In genomic region chr2L:4801705-4802216, dm6 we compare ENCODE assay signal across 3 fruit fly cellular contexts.
TF ChIP-seq lines count a peak whose summit lies in the region.

TSS of gene slf (minus strand) at chr2L:4801923.

- TF ChIP-seq CTCF in whole organism, embryonic (GFP tag; optimal IDR thresholded peaks at IDR 0.05; lab: Kevin White, UChicago) = no peak

TF ChIP-seq in whole organism, embryonic, 481 proteins besides CTCF, POLR2A, EP300 and RAD21 (continues in another document):
- TF ChIP-seq twi (tag; optimal IDR thresholded peaks at IDR 0.05; lab: Kevin White, UChicago) = no peak
- 0 out of 2 replicates have a peak, but pooled peaks have one; percentile 16 for TF ChIP-seq vvl (GFP tag; IDR thresholded peaks at IDR 0.05; lab: Robert Waterston, UW)
- TF ChIP-seq gsb (GFP tag; IDR thresholded peaks at IDR 0.05; lab: Robert Waterston, UW) = no peak
- no peak for TF ChIP-seq CG15696 (tag; optimal IDR thresholded peaks at IDR 0.05; lab: Kevin White, UChicago)
- no peak for TF ChIP-seq Hmr (GFP tag; optimal IDR thresholded peaks at IDR 0.05; lab: Kevin White, UChicago)
- peak; percentile 84 for TF ChIP-seq CG13894 (tag; optimal IDR thresholded peaks at IDR 0.05; lab: Kevin White, UChicago)
- TF ChIP-seq CG9437 (GFP tag; optimal IDR thresholded peaks at IDR 0.05; lab: Kevin White, UChicago) = no peak
- TF ChIP-seq tna (GFP tag; IDR thresholded peaks at IDR 0.05; lab: Robert Waterston, UW; ENCODE audit: partially characterized antibody) = no peak
- no peak for TF ChIP-seq wor (GFP tag; IDR thresholded peaks at IDR 0.05; lab: Robert Waterston, UW)
- no peak for TF ChIP-seq Dip2 (GFP tag; IDR thresholded peaks at IDR 0.05; lab: Robert Waterston, UW)
- TF ChIP-seq chinmo (GFP tag; IDR thresholded peaks at IDR 0.05; lab: Robert Waterston, UW; ENCODE audit: partially characterized antibody) = peak; percentile 93
- peak; percentile 1 for TF ChIP-seq ftz-f1 (GFP tag; optimal IDR thresholded peaks at IDR 0.05; lab: Kevin White, UChicago)
- no peak; the same call in 2 of the 3 replicates for TF ChIP-seq CG34224 (GFP tag; IDR thresholded peaks at IDR 0.05; lab: Robert Waterston, UW; ENCODE audit: partially characterized antibody)
- no peak for TF ChIP-seq tin (GFP tag; optimal IDR thresholded peaks at IDR 0.05; lab: Kevin White, UChicago)
- no peak for TF ChIP-seq dmrt11E (tag; optimal IDR thresholded peaks at IDR 0.05; lab: Kevin White, UChicago)
- TF ChIP-seq ci (GFP tag; IDR thresholded peaks at IDR 0.05; lab: Robert Waterston, UW) = 0 out of 3 replicates have a peak, but pooled peaks have one; percentile 22
- TF ChIP-seq chif (GFP tag; optimal IDR thresholded peaks at IDR 0.05; lab: Kevin White, UChicago) = no peak
- TF ChIP-seq lilli (GFP tag; optimal IDR thresholded peaks at IDR 0.05; lab: Kevin White, UChicago) = peak; percentile 17
- no peak for TF ChIP-seq CG11696 (GFP tag; IDR thresholded peaks at IDR 0.05; lab: Robert Waterston, UW)
- no peak for TF ChIP-seq Nf-YC (tag; optimal IDR thresholded peaks at IDR 0.05; lab: Kevin White, UChicago)
- no peak for TF ChIP-seq CG10979 (tag; optimal IDR thresholded peaks at IDR 0.05; lab: Kevin White, UChicago)
- no peak for TF ChIP-seq Gug (GFP tag; IDR thresholded peaks at IDR 0.05; lab: Robert Waterston, UW)
- no peak for TF ChIP-seq CG14014 (GFP tag; IDR thresholded peaks at IDR 0.05; lab: Robert Waterston, UW)
- no peak for TF ChIP-seq Aef1 (GFP tag; IDR thresholded peaks at IDR 0.05; lab: Robert Waterston, UW)
- no peak for TF ChIP-seq gce (GFP tag; IDR thresholded peaks at IDR 0.05; lab: Robert Waterston, UW)
- TF ChIP-seq Adf1 (GFP tag; IDR thresholded peaks at IDR 0.05; lab: Robert Waterston, UW) = peak; percentile 92
- TF ChIP-seq jumu (GFP tag; optimal IDR thresholded peaks at IDR 0.05; lab: Kevin White, UChicago) = no peak
- no peak for TF ChIP-seq CG7963 (GFP tag; IDR thresholded peaks at IDR 0.05; lab: Robert Waterston, UW; ENCODE audit: partially characterized antibody)
- no peak for TF ChIP-seq tll (GFP tag; optimal IDR thresholded peaks at IDR 0.05; lab: Kevin White, UChicago)
- TF ChIP-seq CG43689 (GFP tag; IDR thresholded peaks at IDR 0.05; lab: Robert Waterston, UW) = no peak
- no peak for TF ChIP-seq Bdp1 (GFP tag; optimal IDR thresholded peaks at IDR 0.05; lab: Kevin White, UChicago)

TF ChIP-seq in whole organism, prepupa, 60 proteins besides CTCF, POLR2A, EP300 and RAD21:
- TF ChIP-seq CG6163 (GFP tag; IDR thresholded peaks at IDR 0.05; lab: Robert Waterston, UW) (no peak), eg (GFP tag; IDR thresholded peaks at IDR 0.05; lab: Robert Waterston, UW) (0 out of 3 replicates have a peak, but pooled peaks have one; percentile 48)

TF ChIP-seq in whole organism, pupa, 21 proteins besides CTCF, POLR2A, EP300 and RAD21:
- no peak for TF ChIP-seq CG15710 (tag; optimal IDR thresholded peaks at IDR 0.05; lab: Kevin White, UChicago)
- no peak for TF ChIP-seq CG8301 (tag; optimal IDR thresholded peaks at IDR 0.05; lab: Kevin White, UChicago)
- no peak for TF ChIP-seq CG8159 (tag; optimal IDR thresholded peaks at IDR 0.05; lab: Kevin White, UChicago)
- TF ChIP-seq CG9948 (tag; optimal IDR thresholded peaks at IDR 0.05; lab: Kevin White, UChicago) = no peak
- 0 out of 2 replicates have a peak, but pooled peaks have one; percentile 23 for TF ChIP-seq Ets98B (GFP tag; IDR thresholded peaks at IDR 0.05; lab: Robert Waterston, UW)
- TF ChIP-seq CG10348 (GFP tag; IDR thresholded peaks at IDR 0.05; lab: Robert Waterston, UW) = no peak

Comparison
In these comparisons a context has a peak if more than half of its experiments do, and no peak if none do; other contexts are left out.
1. Of the 7 proteins assayed by ChIP-seq in both whole organism, embryonic and whole organism, prepupa: peak only in whole organism, embryonic: Blimp-1; only in whole organism, prepupa: none; in both: none; in neither: 6.